Worm (Caenorhabditis elegans) whole organism, late embryonic: ENCODE measurements around the gene dnc-1.
A peak's percentile ranks its signal among the peaks of the same experiment; 100 is the strongest.

Experiments
- C08G9.2 ChIP-seq: sonication (generic microtip); optimal IDR thresholded peaks from 2 replicates; lab custom pipeline; 2016; ENCODE audit warnings: mild to moderate bottlenecking, missing genetic modification characterization, moderate library complexity, missing compliant biosample characterization
- C38D4.7 ChIP-seq: fragments of 200-800 bp; sonication (Bioruptor generic); optimal IDR thresholded peaks from 2 replicates; lab custom pipeline; 2018; ENCODE audit warnings: mild to moderate bottlenecking, missing genetic modification characterization, moderate library complexity, missing compliant biosample characterization
- F13H6.1 ChIP-seq: sonication (generic microtip); optimal IDR thresholded peaks from 2 replicates; lab custom pipeline; 2016; ENCODE audit warnings: missing genetic modification characterization, missing compliant biosample characterization
- K09A11.1 ChIP-seq: sonication (generic microtip); optimal IDR thresholded peaks from 2 replicates; lab custom pipeline; 2017; ENCODE audit warnings: antibody characterized with exemption, mild to moderate bottlenecking, missing genetic modification characterization, missing compliant biosample characterization; ENCODE audit not compliant: insufficient read depth
- T23F11.4 ChIP-seq: fragments of 200-800 bp; sonication (Bioruptor generic); optimal IDR thresholded peaks from 2 replicates; lab custom pipeline; 2018; ENCODE audit warnings: mild to moderate bottlenecking, missing genetic modification characterization, missing compliant biosample characterization
- ahr-1 ChIP-seq: sonication (generic microtip); optimal IDR thresholded peaks from 2 replicates; lab custom pipeline; 2016; ENCODE audit warnings: missing genetic modification characterization, missing compliant biosample characterization
- ceh-18 ChIP-seq: sonication (generic microtip); optimal IDR thresholded peaks from 2 replicates; lab custom pipeline; 2016; ENCODE audit warnings: missing genetic modification characterization, missing compliant biosample characterization
- ceh-19 ChIP-seq: fragments of 200-800 bp; sonication (Bioruptor generic); optimal IDR thresholded peaks from 2 replicates; lab custom pipeline; 2018; ENCODE audit warnings: mild to moderate bottlenecking, missing genetic modification characterization, missing compliant biosample characterization
- ceh-31 ChIP-seq: sonication (generic microtip); optimal IDR thresholded peaks from 2 replicates; lab custom pipeline; 2016; ENCODE audit warnings: missing genetic modification characterization, missing compliant biosample characterization
- ceh-34 ChIP-seq: sonication (generic microtip); optimal IDR thresholded peaks from 2 replicates; lab custom pipeline; 2016; ENCODE audit warnings: mild to moderate bottlenecking, missing genetic modification characterization, missing compliant biosample characterization
- ceh-48 ChIP-seq: sonication (generic microtip); optimal IDR thresholded peaks from 2 replicates; lab custom pipeline; 2016; ENCODE audit warnings: missing genetic modification characterization, inconsistent platforms, missing compliant biosample characterization
- elt-2 ChIP-seq: sonication (generic microtip); optimal IDR thresholded peaks from 2 replicates; lab custom pipeline; 2016; ENCODE audit warnings: missing genetic modification reagents, missing genetic modification characterization, missing compliant biosample characterization
- elt-4 ChIP-seq: sonication (generic microtip); optimal IDR thresholded peaks from 2 replicates; lab custom pipeline; 2016; ENCODE audit warnings: missing genetic modification characterization, missing compliant biosample characterization
- ets-4 ChIP-seq: sonication (generic microtip); optimal IDR thresholded peaks from 2 replicates; lab custom pipeline; 2016; ENCODE audit warnings: missing genetic modification characterization, missing compliant biosample characterization
- fkh-10 ChIP-seq: fragments of 150-350 bp; optimal IDR thresholded peaks from 2 replicates; lab custom pipeline; 2014; ENCODE audit warnings: missing biosample characterization, missing genetic modification reagents, missing genetic modification characterization
- gmeb-2 ChIP-seq: sonication (generic microtip); optimal IDR thresholded peaks from 2 replicates; lab custom pipeline; 2016; ENCODE audit warnings: missing genetic modification characterization, inconsistent platforms, missing compliant biosample characterization
- hlh-13 ChIP-seq: fragments of 200-800 bp; sonication (Bioruptor generic); optimal IDR thresholded peaks from 2 replicates; lab custom pipeline; 2018; ENCODE audit warnings: mild to moderate bottlenecking, missing genetic modification characterization, missing compliant biosample characterization
- hlh-30 ChIP-seq: sonication (generic microtip); optimal IDR thresholded peaks from 2 replicates; lab custom pipeline; 2017; ENCODE audit warnings: antibody characterized with exemption, missing genetic modification characterization, missing compliant biosample characterization; ENCODE audit not compliant: insufficient read depth
- hlh-8 ChIP-seq: sonication (generic microtip); optimal IDR thresholded peaks from 2 replicates; lab custom pipeline; 2016; ENCODE audit warnings: missing genotype, missing genetic modification characterization, missing compliant biosample characterization
- lim-6 ChIP-seq: sonication (generic microtip); optimal IDR thresholded peaks from 2 replicates; lab custom pipeline; 2016; ENCODE audit warnings: missing genetic modification characterization, missing compliant biosample characterization
- mec-3 ChIP-seq: sonication (generic microtip); optimal IDR thresholded peaks from 2 replicates; lab custom pipeline; 2016; ENCODE audit warnings: borderline replicate concordance, missing genetic modification characterization, missing compliant biosample characterization
- nfya-1 ChIP-seq: sonication (generic microtip); optimal IDR thresholded peaks from 2 replicates; lab custom pipeline; 2017; ENCODE audit warnings: missing genetic modification characterization, mild to moderate bottlenecking, missing compliant biosample characterization, antibody characterized with exemption, moderate library complexity
- nhr-11 ChIP-seq: fragments of 150-350 bp; optimal IDR thresholded peaks from 2 replicates; lab custom pipeline; 2014; ENCODE audit warnings: missing biosample characterization, missing genetic modification characterization
- nhr-232 ChIP-seq: sonication (generic microtip); optimal IDR thresholded peaks from 2 replicates; lab custom pipeline; 2016; ENCODE audit warnings: missing genetic modification characterization, missing compliant biosample characterization
- npax-4 ChIP-seq: sonication (generic microtip); optimal IDR thresholded peaks from 2 replicates; lab custom pipeline; 2016; ENCODE audit warnings: missing genetic modification characterization, missing compliant biosample characterization
- pag-3 ChIP-seq: sonication (generic microtip); optimal IDR thresholded peaks from 2 replicates; lab custom pipeline; 2016; ENCODE audit warnings: missing compliant biosample characterization, missing genetic modification characterization, borderline replicate concordance
- pat-9 ChIP-seq: fragments of 200-800 bp; sonication (Bioruptor generic); optimal IDR thresholded peaks from 2 replicates; lab custom pipeline; 2018; ENCODE audit warnings: mild to moderate bottlenecking, missing genetic modification characterization, moderate library complexity, missing compliant biosample characterization
- pqm-1 ChIP-seq: sonication (generic microtip); optimal IDR thresholded peaks from 2 replicates; lab custom pipeline; 2016; ENCODE audit warnings: missing genetic modification characterization, missing compliant biosample characterization
- pros-1 ChIP-seq: fragments of 150-350 bp; optimal IDR thresholded peaks from 2 replicates; lab custom pipeline; 2014; ENCODE audit warnings: missing biosample characterization, missing genetic modification reagents, missing genetic modification characterization
- ref-2 ChIP-seq: sonication (generic microtip); optimal IDR thresholded peaks from 2 replicates; lab custom pipeline; 2016; ENCODE audit warnings: missing genetic modification characterization, missing compliant biosample characterization
- sdc-2 ChIP-seq: sonication (generic microtip); optimal IDR thresholded peaks from 2 replicates; lab custom pipeline; 2016; ENCODE audit warnings: missing genotype, missing genetic modification characterization, missing compliant biosample characterization
- sox-2 ChIP-seq: fragments of 200-800 bp; sonication (Bioruptor generic); IDR thresholded peaks from 2 replicates; pipeline ENCODE4 v1.3.6; 2022; ENCODE audit warnings: missing genetic modification reagents, missing genetic modification characterization, missing compliant biosample characterization
- syd-9 ChIP-seq: sonication (generic microtip); optimal IDR thresholded peaks from 2 replicates; lab custom pipeline; 2016; ENCODE audit warnings: mild to moderate bottlenecking, missing genetic modification characterization, moderate library complexity, missing compliant biosample characterization
- tbx-2 ChIP-seq: sonication (generic microtip); optimal IDR thresholded peaks from 2 replicates; lab custom pipeline; 2016; ENCODE audit warnings: missing genetic modification characterization, missing compliant biosample characterization
- tbx-7 ChIP-seq: sonication (generic microtip); optimal IDR thresholded peaks from 2 replicates; lab custom pipeline; 2016; ENCODE audit warnings: missing genotype, missing genetic modification characterization, missing compliant biosample characterization
- unc-3 ChIP-seq, 2 experiments: fragments of 200-800 bp in 1 of 2; sonication (Bioruptor generic) in 1 of 2; sonication (generic microtip) in 1 of 2; conservative IDR thresholded peaks in 1 of 2; optimal IDR thresholded peaks in 1 of 2; 2 replicates each; pipeline versions ENCODE4 v1.3.6 to Lab custom; 2016 to 2022; ENCODE audit warnings: missing compliant biosample characterization in 2 of 2, missing genetic modification characterization in 2 of 2, missing genetic modification reagents in 1 of 2
- unc-42 ChIP-seq: sonication (generic microtip); optimal IDR thresholded peaks from 2 replicates; lab custom pipeline; 2016; ENCODE audit warnings: missing genotype, missing genetic modification characterization, missing compliant biosample characterization
- unc-86 ChIP-seq: sonication (generic microtip); optimal IDR thresholded peaks from 2 replicates; lab custom pipeline; 2016; ENCODE audit warnings: missing genetic modification characterization, missing compliant biosample characterization

Gene dnc-1

ce11 chrIV:10933062-10933552 is at the start of gene dnc-1, which contains the start of gene lsm-7:
dnc-1 (minus strand) TSS chrIV:10933203.
lsm-7 (plus strand) TSS chrIV:10933502.
- TF ChIP-seq nfya-1 (tag; lab: Kevin White, UChicago), result peak; percentile 32
- no peak for TF ChIP-seq pat-9 (tag; lab: Kevin White, UChicago)
- TF ChIP-seq ref-2, result no peak
- no peak for TF ChIP-seq sox-2 (GFP tag; lab: Robert Waterston, UW)
- TF ChIP-seq ceh-48 (tag; lab: Kevin White, UChicago), result peak; percentile 36
- TF ChIP-seq pqm-1 (tag; lab: Kevin White, UChicago), result no peak
- TF ChIP-seq pag-3 (tag; lab: Kevin White, UChicago), result no peak
- TF ChIP-seq tbx-2 (tag; lab: Kevin White, UChicago), result peak; percentile 35
- TF ChIP-seq lim-6 (tag; lab: Kevin White, UChicago), result no peak
- TF ChIP-seq unc-86 (tag; lab: Kevin White, UChicago), result no peak
- TF ChIP-seq F13H6.1, result no peak
- no peak for TF ChIP-seq hlh-8 (tag; lab: Kevin White, UChicago)
- TF ChIP-seq C08G9.2 (tag; lab: Kevin White, UChicago), result no peak
- TF ChIP-seq unc-42 (tag; lab: Kevin White, UChicago), result peak; percentile 8
- TF ChIP-seq nhr-232 (tag; lab: Kevin White, UChicago), result no peak
- TF ChIP-seq ceh-18 (tag; lab: Kevin White, UChicago), result no peak
- TF ChIP-seq gmeb-2 (tag; lab: Kevin White, UChicago), result no peak
- peak; percentile 11 for TF ChIP-seq T23F11.4 (GFP tag; lab: Kevin White, UChicago)
- peak; percentile 20 for TF ChIP-seq ceh-31
- peak; percentile 16 for TF ChIP-seq K09A11.1 (tag; lab: Kevin White, UChicago)
- no peak for TF ChIP-seq tbx-7
- TF ChIP-seq elt-4 (tag; lab: Kevin White, UChicago), result no peak
- no peak for TF ChIP-seq unc-3 (GFP tag; conservative IDR thresholded peaks at IDR 0.05; lab: Robert Waterston, UW)
- TF ChIP-seq unc-3 (tag; optimal IDR thresholded peaks at IDR 0.05; lab: Kevin White, UChicago), result no peak
- no peak for TF ChIP-seq ceh-34 (tag; lab: Kevin White, UChicago)
- no peak for TF ChIP-seq ets-4
- TF ChIP-seq elt-2, result peak; percentile 37
- TF ChIP-seq sdc-2 (tag; lab: Kevin White, UChicago), result no peak

- TF ChIP-seq hlh-13, result no peak
- TF ChIP-seq ceh-19, result no peak
- no peak for TF ChIP-seq C38D4.7
- no peak for TF ChIP-seq pros-1
- TF ChIP-seq ceh-34 (tag; lab: Kevin White, UChicago), result no peak
- no peak for TF ChIP-seq gmeb-2 (tag; lab: Kevin White, UChicago)
- TF ChIP-seq npax-4 (tag; lab: Kevin White, UChicago), result no peak
- TF ChIP-seq unc-3 (GFP tag; conservative IDR thresholded peaks at IDR 0.05; lab: Robert Waterston, UW), result no peak
- no peak for TF ChIP-seq unc-3 (tag; optimal IDR thresholded peaks at IDR 0.05; lab: Kevin White, UChicago)
- no peak for TF ChIP-seq hlh-30
- TF ChIP-seq T23F11.4 (GFP tag; lab: Kevin White, UChicago), result no peak
- TF ChIP-seq syd-9 (tag; lab: Kevin White, UChicago), result no peak
- TF ChIP-seq nfya-1 (tag; lab: Kevin White, UChicago), result no peak
- TF ChIP-seq ahr-1 (tag; lab: Kevin White, UChicago), result no peak
- TF ChIP-seq unc-86 (tag; lab: Kevin White, UChicago), result no peak
Measured at ce11 chrIV:10981761-10982160, 48.8 kb upstream of the dnc-1 start, which contains the start of gene Y43E12A.2. Y43E12A.2 (plus strand) TSS chrIV:10982061.

ce11 chrIV:10980628-10981027 is 47.6 kb upstream of the dnc-1 start:
- no peak for TF ChIP-seq mec-3
- no peak for TF ChIP-seq ahr-1 (tag; lab: Kevin White, UChicago)
- no peak for TF ChIP-seq fkh-10 (GFP tag; lab: Kevin White, UChicago)
- no peak for TF ChIP-seq unc-86 (tag; lab: Kevin White, UChicago)
- no peak for TF ChIP-seq nhr-11
